Worm (Caenorhabditis elegans) whole organism, L2 larva: ENCODE data around the gene T28F3.5.
"Not testable (repeated sequence)": the region's sequence is repeated elsewhere in the genome, so short reads cannot be mapped to it uniquely, and the experiment has no call there.

Experiments
- C34F6.9 ChIP-seq: fragments of 150-350 bp; optimal IDR thresholded peaks from 2 replicates; lab custom pipeline; 2014; ENCODE audit warnings: missing biosample characterization, missing genetic modification characterization
- F13H6.1 ChIP-seq: sonication (generic microtip); optimal IDR thresholded peaks from 2 replicates; lab custom pipeline; 2016; ENCODE audit warnings: missing genetic modification characterization, missing compliant biosample characterization
- R02D3.7 ChIP-seq: fragments of 150-350 bp; optimal IDR thresholded peaks from 2 replicates; lab custom pipeline; 2014; ENCODE audit warnings: missing biosample characterization, missing genetic modification characterization
- ZK546.5 ChIP-seq: sonication (generic microtip); optimal IDR thresholded peaks from 2 replicates; lab custom pipeline; 2017; ENCODE audit warnings: missing biosample characterization, missing genetic modification characterization
- alr-1 ChIP-seq: fragments of 150-350 bp; optimal IDR thresholded peaks from 2 replicates; lab custom pipeline; 2014; ENCODE audit warnings: missing biosample characterization, missing genetic modification characterization
- aly-2 ChIP-seq: fragments of 150-350 bp; optimal IDR thresholded peaks from 2 replicates; lab custom pipeline; 2014; ENCODE audit warnings: missing biosample characterization, missing genetic modification characterization
- ama-1 ChIP-seq: fragments of 150-350 bp; optimal IDR thresholded peaks from 2 replicates; lab custom pipeline; 2018; ENCODE audit warnings: inconsistent platforms
- ceh-82 ChIP-seq: fragments of 150-350 bp; optimal IDR thresholded peaks from 2 replicates; lab custom pipeline; 2014; ENCODE audit warnings: missing biosample characterization, missing genetic modification characterization
- dmd-4 ChIP-seq: sonication (generic microtip); optimal IDR thresholded peaks from 2 replicates; lab custom pipeline; 2017; ENCODE audit warnings: missing biosample characterization, missing genetic modification characterization
- egl-27 ChIP-seq: sonication (generic microtip); optimal IDR thresholded peaks from 3 replicates; lab custom pipeline; 2017; ENCODE audit warnings: missing biosample characterization, missing genetic modification reagents, missing genetic modification characterization
- elt-1 ChIP-seq: fragments of 150-350 bp; optimal IDR thresholded peaks from 2 replicates; lab custom pipeline; 2014; ENCODE audit warnings: missing biosample characterization, missing genetic modification characterization
- elt-3 ChIP-seq: sonication (generic microtip); optimal IDR thresholded peaks from 2 replicates; lab custom pipeline; 2017; ENCODE audit warnings: missing biosample characterization, missing genetic modification characterization
- fos-1 ChIP-seq: fragments of 150-350 bp; optimal IDR thresholded peaks from 2 replicates; lab custom pipeline; 2014; ENCODE audit warnings: missing biosample characterization, missing genetic modification characterization
- lin-11 ChIP-seq: fragments of 150-350 bp; sonication (generic microtip); optimal IDR thresholded peaks from 2 replicates; lab custom pipeline; 2014; ENCODE audit warnings: missing biosample characterization, missing genetic modification characterization, inconsistent platforms, mixed read lengths
- lin-13 ChIP-seq: fragments of 150-350 bp; optimal IDR thresholded peaks from 2 replicates; lab custom pipeline; 2014; ENCODE audit warnings: missing biosample characterization, missing genetic modification reagents, missing genetic modification characterization
- lin-39 ChIP-seq: fragments of 150-350 bp; optimal IDR thresholded peaks from 2 replicates; lab custom pipeline; 2014; ENCODE audit warnings: missing biosample characterization, missing genetic modification reagents, missing genetic modification characterization
- lsy-2 ChIP-seq, 2 experiments: fragments of 150-350 bp in 1 of 2; sonication (generic microtip) in 1 of 2; optimal IDR thresholded peaks; 2 replicates each; lab custom pipeline; 2014 to 2017; ENCODE audit warnings: missing biosample characterization in 2 of 2, missing genetic modification characterization in 2 of 2
- mab-5 ChIP-seq: fragments of 150-350 bp; optimal IDR thresholded peaks from 2 replicates; lab custom pipeline; 2014; ENCODE audit warnings: missing biosample characterization, missing genetic modification characterization
- mbf-1 ChIP-seq: sonication (generic microtip); optimal IDR thresholded peaks from 2 replicates; lab custom pipeline; 2017; ENCODE audit warnings: missing biosample characterization, missing genetic modification characterization
- nhr-10 ChIP-seq: sonication (generic microtip); optimal IDR thresholded peaks from 2 replicates; lab custom pipeline; 2017; ENCODE audit warnings: missing biosample characterization, missing genetic modification characterization
- nhr-12 ChIP-seq: fragments of 150-350 bp; optimal IDR thresholded peaks from 2 replicates; lab custom pipeline; 2014; ENCODE audit warnings: missing biosample characterization, missing genetic modification characterization
- nhr-129 ChIP-seq: fragments of 150-350 bp; optimal IDR thresholded peaks from 2 replicates; lab custom pipeline; 2014; ENCODE audit warnings: missing biosample characterization, missing genetic modification characterization
- nhr-21 ChIP-seq: fragments of 150-350 bp; optimal IDR thresholded peaks from 2 replicates; lab custom pipeline; 2014; ENCODE audit warnings: missing biosample characterization, missing genetic modification characterization
- nhr-23 ChIP-seq: fragments of 150-350 bp; optimal IDR thresholded peaks from 2 replicates; lab custom pipeline; 2014; ENCODE audit warnings: missing biosample characterization, missing genetic modification reagents, missing genetic modification characterization
- nhr-237 ChIP-seq: fragments of 150-350 bp; optimal IDR thresholded peaks from 2 replicates; lab custom pipeline; 2014; ENCODE audit warnings: missing biosample characterization, missing genetic modification characterization
- nhr-25 ChIP-seq: fragments of 150-350 bp; sonication (generic microtip); optimal IDR thresholded peaks from 3 replicates; lab custom pipeline; 2014; ENCODE audit warnings: missing biosample characterization, missing genetic modification characterization
- nhr-6 ChIP-seq: fragments of 150-350 bp; optimal IDR thresholded peaks from 2 replicates; lab custom pipeline; 2014; ENCODE audit warnings: missing biosample characterization, missing genetic modification characterization
- nhr-77 ChIP-seq: fragments of 150-350 bp; optimal IDR thresholded peaks from 2 replicates; lab custom pipeline; 2014; ENCODE audit warnings: missing biosample characterization, missing genetic modification characterization
- sem-4 ChIP-seq: fragments of 150-350 bp; optimal IDR thresholded peaks from 2 replicates; lab custom pipeline; 2014; ENCODE audit warnings: missing biosample characterization, missing genetic modification reagents, missing genetic modification characterization
- sma-3 ChIP-seq: sonication (generic microtip); optimal IDR thresholded peaks from 2 replicates; lab custom pipeline; 2016; ENCODE audit warnings: missing genetic modification reagents, missing genetic modification characterization, missing compliant biosample characterization
- sma-9 ChIP-seq, 2 experiments: fragments of 150-350 bp in 1 of 2; sonication (generic microtip) in 1 of 2; optimal IDR thresholded peaks; 2 replicates each; lab custom pipeline; 2014 to 2016; ENCODE audit warnings: missing genetic modification characterization in 2 of 2, mild to moderate bottlenecking in 1 of 2, missing biosample characterization in 1 of 2, missing compliant biosample characterization in 1 of 2, missing genetic modification reagents in 1 of 2, moderate library complexity in 1 of 2
- snpc-4 ChIP-seq: fragments of 150-350 bp; optimal IDR thresholded peaks from 2 replicates; lab custom pipeline; 2014; ENCODE audit warnings: missing biosample characterization, missing genetic modification characterization
- unc-55 ChIP-seq: fragments of 150-350 bp; sonication (generic microtip); optimal IDR thresholded peaks from 3 replicates; lab custom pipeline; 2014; ENCODE audit warnings: missing biosample characterization, missing genetic modification reagents, missing genetic modification characterization
- unc-62 ChIP-seq: fragments of 150-350 bp; optimal IDR thresholded peaks from 2 replicates; lab custom pipeline; 2014; ENCODE audit warnings: missing biosample characterization, missing genetic modification reagents, missing genetic modification characterization
- zag-1 ChIP-seq: fragments of 150-350 bp; optimal IDR thresholded peaks from 2 replicates; lab custom pipeline; 2014; ENCODE audit warnings: missing biosample characterization, missing genetic modification characterization
- ztf-1 ChIP-seq: fragments of 200-800 bp; sonication (Bioruptor generic); conservative IDR thresholded peaks from 2 replicates; pipeline ENCODE4 v1.3.6; 2022; ENCODE audit warnings: missing genetic modification characterization, missing compliant biosample characterization
- ztf-11 ChIP-seq: sonication (generic microtip); optimal IDR thresholded peaks from 2 replicates; lab custom pipeline; 2017; ENCODE audit warnings: missing biosample characterization, missing genetic modification characterization
- ztf-4 ChIP-seq: fragments of 150-350 bp; optimal IDR thresholded peaks from 2 replicates; lab custom pipeline; 2014; ENCODE audit warnings: missing biosample characterization, missing genetic modification characterization

The T28F3.5 gene

ce11 chrIV:17307223-17307622, 12.6 kb downstream of the T28F3.5 start, which contains the start of gene T28F3.8:
TSS of gene T28F3.8 (minus strand) at chrIV:17307323.
- TF ChIP-seq nhr-77 (tag; lab: Kevin White, UChicago); ztf-4 (tag; lab: Kevin White, UChicago); unc-55: not testable (repeated sequence)

ce11 chrIV:17308211-17308610, 13.6 kb downstream of the T28F3.5 start, which contains the start of gene T28F3.9:
TSS of gene T28F3.9 (plus strand) at chrIV:17308511.
- TF ChIP-seq lsy-2 (tag; optimal IDR thresholded peaks at IDR 0.05; lab: Kevin White, UChicago): no peak
- TF ChIP-seq ztf-1 (GFP tag; lab: Robert Waterston, UW): no peak
- no peak for TF ChIP-seq R02D3.7 (tag; lab: Kevin White, UChicago)
- TF ChIP-seq ama-1 (lab: Kevin White, UChicago): no peak

ce11 chrIV:17311842-17312241, 17.3 kb downstream of the T28F3.5 start, which contains the start of gene snf-9:
TSS of gene snf-9 (plus strand) at chrIV:17312142.
- TF ChIP-seq R02D3.7 (tag; lab: Kevin White, UChicago): no peak
- TF ChIP-seq sma-9 (GFP tag; optimal IDR thresholded peaks at IDR 0.05; lab: Kevin White, UChicago): no peak
- TF ChIP-seq sma-9 (tag; optimal IDR thresholded peaks at IDR 0.05; lab: Kevin White, UChicago): no peak
- TF ChIP-seq elt-1 (tag; lab: Kevin White, UChicago): no peak
- no peak for TF ChIP-seq sem-4 (tag; lab: Kevin White, UChicago)
- TF ChIP-seq nhr-129 (tag; lab: Kevin White, UChicago): no peak
- TF ChIP-seq snpc-4 (tag; lab: Kevin White, UChicago): no peak
- no peak for TF ChIP-seq nhr-25 (tag; lab: Kevin White, UChicago)
- no peak for TF ChIP-seq nhr-21 (tag; lab: Kevin White, UChicago)
- TF ChIP-seq ceh-82 (tag; lab: Kevin White, UChicago): no peak
- TF ChIP-seq mab-5 (tag; lab: Kevin White, UChicago): no peak
- TF ChIP-seq unc-55: no peak
- TF ChIP-seq nhr-6 (tag; lab: Kevin White, UChicago): no peak
- no peak for TF ChIP-seq unc-62
- TF ChIP-seq, all 48 proteins: peak for 0

- no peak for TF ChIP-seq alr-1
- no peak for TF ChIP-seq snpc-4 (tag; lab: Kevin White, UChicago)
- TF ChIP-seq F13H6.1 (tag; lab: Kevin White, UChicago): no peak
- TF ChIP-seq fos-1 (tag; lab: Kevin White, UChicago): no peak
These were observed 21.8 kb downstream of the T28F3.5 start, which contains the start of gene C49C3.20 for ce11 chrIV:17316398-17316797. TSS of gene C49C3.20 (minus strand) at chrIV:17316498.

- TF ChIP-seq lin-13 (GFP tag; lab: Kevin White, UChicago) (no peak), fos-1 (tag; lab: Kevin White, UChicago) (peak; percentile 76), nhr-10 (tag; lab: Kevin White, UChicago) (no peak), nhr-12 (tag; lab: Kevin White, UChicago) (no peak)
These were observed 25.9 kb downstream of the T28F3.5 start, which contains the start of gene C49C3.4 for ce11 chrIV:17320445-17320844. TSS of gene C49C3.4 (plus strand) at chrIV:17320795.

ce11 chrIV:17328834-17329233, 34.2 kb downstream of the T28F3.5 start, which contains the start of gene ceh-88:
TSS of gene ceh-88 (plus strand) at chrIV:17329188.
- TF ChIP-seq nhr-77 (tag; lab: Kevin White, UChicago) (no peak), C34F6.9 (tag; lab: Kevin White, UChicago) (peak; percentile 37)

ce11 chrIV:17331100-17331577, 36.5 kb downstream of the T28F3.5 start, which contains the start of gene C49C3.6:
TSS of gene C49C3.6 (plus strand) at chrIV:17331527.
- TF ChIP-seq lin-39: no peak
- TF ChIP-seq mab-5 (tag; lab: Kevin White, UChicago): no peak
- no peak for TF ChIP-seq ceh-82 (tag; lab: Kevin White, UChicago)
- TF ChIP-seq alr-1: no peak
- no peak for TF ChIP-seq sma-3 (GFP tag; lab: Kevin White, UChicago)
- TF ChIP-seq elt-3 (tag; lab: Kevin White, UChicago): no peak
- TF ChIP-seq ama-1 (lab: Kevin White, UChicago): no peak
- no peak for TF ChIP-seq nhr-6 (tag; lab: Kevin White, UChicago)
- no peak for TF ChIP-seq mbf-1 (tag; lab: Kevin White, UChicago)
- no peak for TF ChIP-seq nhr-237 (tag; lab: Kevin White, UChicago)
- no peak for TF ChIP-seq nhr-12 (tag; lab: Kevin White, UChicago)
- no peak for TF ChIP-seq elt-1 (tag; lab: Kevin White, UChicago)
- no peak for TF ChIP-seq aly-2 (tag; lab: Kevin White, UChicago)
- no peak for TF ChIP-seq nhr-10 (tag; lab: Kevin White, UChicago)
- TF ChIP-seq unc-55: peak; percentile 29
- peak; percentile 12 for TF ChIP-seq nhr-25 (tag; lab: Kevin White, UChicago)
- TF ChIP-seq nhr-23: no peak
- TF ChIP-seq zag-1 (tag; lab: Kevin White, UChicago): no peak
- TF ChIP-seq lin-11 (tag; lab: Kevin White, UChicago): no peak
- TF ChIP-seq ztf-4 (tag; lab: Kevin White, UChicago): no peak
- TF ChIP-seq ZK546.5 (tag; lab: Kevin White, UChicago): no peak
- TF ChIP-seq sem-4 (tag; lab: Kevin White, UChicago): no peak
- TF ChIP-seq unc-62: no peak
- peak; percentile 14 for TF ChIP-seq lin-13 (GFP tag; lab: Kevin White, UChicago)
- TF ChIP-seq egl-27 (tag; lab: Kevin White, UChicago): no peak
- no peak for TF ChIP-seq dmd-4 (tag; lab: Kevin White, UChicago)
- TF ChIP-seq ztf-11: no peak
- TF ChIP-seq lsy-2 (tag; optimal IDR thresholded peaks at IDR 0.05; lab: Kevin White, UChicago): peak in 1 of 2 experiments; percentile 36
